Worm (Caenorhabditis elegans): ENCODE data around the gene B0280.11.
A peak's percentile ranks its signal among the peaks of the same experiment; 100 is the strongest.

Gene B0280.11

DNA sequence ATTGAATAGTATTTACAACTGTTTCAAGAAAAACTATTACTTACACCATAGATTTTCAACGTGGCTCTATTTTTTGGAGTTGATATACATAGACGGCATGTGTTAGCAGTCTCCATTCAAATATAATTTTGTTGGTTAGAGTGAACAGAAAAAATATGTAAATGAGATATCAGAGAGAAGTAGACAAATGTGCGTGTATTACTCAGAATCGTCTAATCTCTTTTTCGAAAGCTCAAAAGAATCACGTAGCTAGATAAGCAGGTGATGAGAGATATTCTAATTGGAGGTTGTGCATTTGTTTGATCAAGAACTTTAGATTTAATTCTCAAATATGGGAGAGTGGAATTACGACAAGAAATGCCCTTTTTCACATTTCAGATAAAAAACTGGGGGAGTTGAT lies 47.5 kb downstream of the B0280.11 start, which contains the start of gene ZK418.10:
Gene ZK418.10 (minus strand): TSS at position 148 of the 400 bp plus-strand sequence.
- TF ChIP-seq ahr-1 (tag; optimal IDR thresholded peaks at IDR 0.05) (no peak), ztf-16 (tag; optimal IDR thresholded peaks at IDR 0.05) (no peak), hlh-30 (tag; optimal IDR thresholded peaks at IDR 0.05; ENCODE audit: insufficient read depth) (no peak)

DNA sequence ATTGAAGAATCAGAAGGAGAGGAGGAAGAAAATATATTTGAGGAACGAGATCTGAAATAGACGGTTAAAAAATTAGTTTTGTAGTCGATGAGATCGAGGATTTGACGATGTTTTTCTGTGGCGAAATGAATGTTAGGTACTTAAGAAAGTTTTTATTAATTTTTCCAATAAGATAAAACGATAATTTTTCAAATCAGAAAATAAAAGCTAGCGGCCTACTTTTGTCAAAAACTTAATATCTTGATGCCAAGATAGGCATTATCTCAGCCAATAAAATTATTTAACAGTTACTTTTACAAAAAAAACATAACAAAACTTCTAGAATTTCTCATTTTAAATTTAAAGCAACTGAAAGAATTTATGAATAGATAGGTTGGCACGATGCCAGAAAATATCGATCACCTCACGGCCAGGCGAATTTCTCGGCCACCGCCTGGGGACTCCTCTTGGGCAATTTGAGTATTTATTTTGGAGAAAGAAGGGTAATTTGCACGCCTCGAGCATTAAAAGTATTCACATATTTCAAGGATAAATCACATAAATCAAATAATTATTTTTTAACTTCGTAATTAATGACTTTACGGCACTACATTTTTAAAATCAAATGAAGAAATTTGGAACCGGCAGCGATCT lies 50.3 kb downstream of the B0280.11 start, which contains the start of gene fubl-2:
Gene fubl-2 (minus strand): TSS at position 51 of the 633 bp plus-strand sequence.
- TF ChIP-seq hlh-13 (GFP tag; optimal IDR thresholded peaks at IDR 0.05): no peak
- TF ChIP-seq ref-2 (tag; optimal IDR thresholded peaks at IDR 0.05): peak; percentile 15
- TF ChIP-seq fax-1 (tag; optimal IDR thresholded peaks at IDR 0.05): peak; percentile 18
- TF ChIP-seq ceh-2 (tag; optimal IDR thresholded peaks at IDR 0.05): peak; percentile 82
- TF ChIP-seq ceh-31 (tag; optimal IDR thresholded peaks at IDR 0.05): peak; percentile 90
- TF ChIP-seq nhr-11 (tag; optimal IDR thresholded peaks at IDR 0.05): no peak
- TF ChIP-seq ceh-6 (GFP tag; optimal IDR thresholded peaks at IDR 0.05): no peak
- TF ChIP-seq pqm-1 (tag; optimal IDR thresholded peaks at IDR 0.05): no peak
- TF ChIP-seq hlh-8 (tag; optimal IDR thresholded peaks at IDR 0.05): peak; percentile 6
- TF ChIP-seq ceh-30 (tag; optimal IDR thresholded peaks at IDR 0.05): no peak
- TF ChIP-seq rnt-1 (tag; optimal IDR thresholded peaks at IDR 0.05): peak; percentile 18
- no peak for TF ChIP-seq dmd-4 (tag; optimal IDR thresholded peaks at IDR 0.05; ENCODE audit: borderline replicate concordance)
- TF ChIP-seq ceh-9 (tag; optimal IDR thresholded peaks at IDR 0.05): no peak
- TF ChIP-seq pat-9 (tag; optimal IDR thresholded peaks at IDR 0.05): no peak
- no peak for TF ChIP-seq ttx-3 (tag; optimal IDR thresholded peaks at IDR 0.05)
- no peak for TF ChIP-seq ceh-18 (tag; optimal IDR thresholded peaks at IDR 0.05)
- no peak for TF ChIP-seq hlh-6 (tag; optimal IDR thresholded peaks at IDR 0.05)
- TF ChIP-seq unc-55 (GFP tag; optimal IDR thresholded peaks at IDR 0.05): no peak
- no peak for TF ChIP-seq ztf-16 (tag; optimal IDR thresholded peaks at IDR 0.05)
- TF ChIP-seq Y22D7AL.16 (tag; optimal IDR thresholded peaks at IDR 0.05): no peak
- TF ChIP-seq pha-4 (tag; optimal IDR thresholded peaks at IDR 0.05): no peak
- no peak for TF ChIP-seq nfya-1 (tag; optimal IDR thresholded peaks at IDR 0.05)
- no peak for TF ChIP-seq lim-6 (tag; optimal IDR thresholded peaks at IDR 0.05)
- no peak for TF ChIP-seq sdc-2 (tag; optimal IDR thresholded peaks at IDR 0.05)
- no peak for TF ChIP-seq pag-3 (tag; optimal IDR thresholded peaks at IDR 0.05; ENCODE audit: borderline replicate concordance)
- TF ChIP-seq F13H6.1 (tag; optimal IDR thresholded peaks at IDR 0.05): peak; percentile 3
- TF ChIP-seq fkh-10 (GFP tag; optimal IDR thresholded peaks at IDR 0.05): no peak
- TF ChIP-seq hlh-15 (tag; optimal IDR thresholded peaks at IDR 0.05): no peak
- TF ChIP-seq C38D4.7 (GFP tag; optimal IDR thresholded peaks at IDR 0.05): no peak
- TF ChIP-seq ahr-1 (tag; optimal IDR thresholded peaks at IDR 0.05): no peak
- TF ChIP-seq lin-11 (tag; optimal IDR thresholded peaks at IDR 0.05): no peak
- no peak for TF ChIP-seq ceh-19 (GFP tag; optimal IDR thresholded peaks at IDR 0.05)
- no peak for TF ChIP-seq ceh-14 (tag; optimal IDR thresholded peaks at IDR 0.05)
- peak; percentile 73 for TF ChIP-seq ceh-48 (tag; optimal IDR thresholded peaks at IDR 0.05)
- TF ChIP-seq tbx-2 (tag; optimal IDR thresholded peaks at IDR 0.05): no peak
- no peak for TF ChIP-seq unc-3 (GFP tag; conservative IDR thresholded peaks at IDR 0.05)
- no peak for TF ChIP-seq unc-3 (tag; optimal IDR thresholded peaks at IDR 0.05)
- peak; percentile 42 for TF ChIP-seq fkh-6 (tag; optimal IDR thresholded peaks at IDR 0.05)
- TF ChIP-seq sox-4 (tag; optimal IDR thresholded peaks at IDR 0.05): no peak
- no peak for TF ChIP-seq npax-4 (tag; optimal IDR thresholded peaks at IDR 0.05)
- TF ChIP-seq hlh-30 (tag; optimal IDR thresholded peaks at IDR 0.05; ENCODE audit: insufficient read depth): no peak
- TF ChIP-seq elt-2 (tag; optimal IDR thresholded peaks at IDR 0.05): peak; percentile 48
- no peak for TF ChIP-seq unc-86 (tag; optimal IDR thresholded peaks at IDR 0.05)
- no peak for TF ChIP-seq sox-2 (GFP tag; IDR thresholded peaks at IDR 0.05)
- no peak for TF ChIP-seq elt-4 (tag; optimal IDR thresholded peaks at IDR 0.05)
- no peak for TF ChIP-seq ceh-45 (GFP tag; IDR thresholded peaks at IDR 0.05)
- TF ChIP-seq K02D7.2 (tag; optimal IDR thresholded peaks at IDR 0.05): no peak
- TF ChIP-seq pax-1 (tag; optimal IDR thresholded peaks at IDR 0.05): no peak
- no peak for TF ChIP-seq ceh-24 (tag; optimal IDR thresholded peaks at IDR 0.05)
- no peak for TF ChIP-seq che-1 (tag; optimal IDR thresholded peaks at IDR 0.05)
- TF ChIP-seq madf-2 (tag; optimal IDR thresholded peaks at IDR 0.05): no peak

Data from whole organism, late embryonic.